Fruit fly (Drosophila melanogaster): ENCODE results near the gene CG43335.

DNA sequence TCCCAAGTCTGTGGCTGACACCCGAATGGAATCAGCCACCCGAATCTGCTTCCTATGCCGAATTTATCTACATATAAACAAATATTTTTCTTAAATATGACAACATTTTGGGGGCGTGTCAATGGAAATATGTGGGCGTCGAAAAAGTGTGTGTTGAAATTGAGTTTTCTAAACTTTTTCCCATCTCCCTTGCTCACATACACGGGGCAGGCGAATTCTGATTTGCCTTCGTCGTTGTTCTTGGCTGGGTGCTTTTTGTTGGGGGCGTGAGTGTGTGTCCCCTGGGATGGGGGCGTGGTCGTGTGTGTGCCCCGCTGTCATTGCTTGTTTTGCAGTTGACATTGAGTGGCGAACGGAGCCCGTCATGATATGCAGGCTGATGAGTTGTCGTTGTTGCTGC is 17.6 kb upstream of the CG43335 start:
- TF ChIP-seq CG8478 (optimal IDR thresholded peaks at IDR 0.05) (no peak), CTCF (optimal IDR thresholded peaks at IDR 0.05) (no peak)

Data from S2 (cell line).